Worm (Caenorhabditis elegans) whole organism, L1 larva: ENCODE data around the gene wee-1.1.

ENCODE experiments used
- C04F5.9 ChIP-seq: sonication (generic microtip); optimal IDR thresholded peaks from 2 replicates; lab custom pipeline; 2016; ENCODE audit warnings: missing genetic modification characterization, missing compliant biosample characterization
- C16A3.4 ChIP-seq: fragments of 150-350 bp; optimal IDR thresholded peaks from 2 replicates; lab custom pipeline; 2014; ENCODE audit warnings: missing biosample characterization, missing genetic modification characterization
- F16B12.6 ChIP-seq: fragments of 150-350 bp; optimal IDR thresholded peaks from 2 replicates; lab custom pipeline; 2014; ENCODE audit warnings: missing biosample characterization, missing genetic modification characterization
- aha-1 ChIP-seq: fragments of 150-350 bp; optimal IDR thresholded peaks from 2 replicates; lab custom pipeline; 2014; ENCODE audit warnings: missing biosample characterization, missing genetic modification characterization
- aly-2 ChIP-seq: fragments of 150-350 bp; optimal IDR thresholded peaks from 2 replicates; lab custom pipeline; 2014; ENCODE audit warnings: missing biosample characterization, missing genetic modification characterization
- ama-1 ChIP-seq: fragments of 150-350 bp; optimal IDR thresholded peaks from 2 replicates; lab custom pipeline; 2014
- ceh-63 ChIP-seq: fragments of 200-800 bp; sonication (Bioruptor generic); optimal IDR thresholded peaks from 2 replicates; lab custom pipeline; 2018; ENCODE audit warnings: mild to moderate bottlenecking, missing genetic modification characterization, missing compliant biosample characterization
- ceh-82 ChIP-seq, 3 experiments: fragments of 150-350 bp in 1 of 3; sonication (generic microtip) in 2 of 3; optimal IDR thresholded peaks; 2 replicates each; lab custom pipeline; 2014 to 2017; ENCODE audit warnings: missing biosample characterization in 3 of 3, missing genetic modification characterization in 3 of 3
- dpl-1 ChIP-seq, 3 experiments: fragments of 150-350 bp in 2 of 3; sonication (generic microtip) in 1 of 3; optimal IDR thresholded peaks; 2 replicates each; lab custom pipeline; 2014 to 2017; ENCODE audit warnings: missing biosample characterization in 3 of 3, missing genetic modification characterization in 3 of 3, missing genetic modification reagents in 3 of 3
- efl-1 ChIP-seq, 4 experiments: fragments of 150-350 bp; optimal IDR thresholded peaks in 3 of 4; peaks in 1 of 4; 1 replicate in 1 of 4; 2 replicates in 3 of 4; lab custom pipeline; 2014; ENCODE audit warnings: missing biosample characterization in 2 of 4, missing genetic modification characterization in 2 of 4, missing genetic modification reagents in 2 of 4
- efl-3 ChIP-seq: fragments of 200-800 bp; sonication (Bioruptor generic); optimal IDR thresholded peaks from 2 replicates; lab custom pipeline; 2018; ENCODE audit warnings: mild to moderate bottlenecking, missing genetic modification characterization, missing compliant biosample characterization
- egl-27 ChIP-seq, 2 experiments: fragments of 150-350 bp in 1 of 2; sonication (generic microtip); optimal IDR thresholded peaks; 3 replicates each; lab custom pipeline; 2017 to 2018; ENCODE audit warnings: missing biosample characterization in 2 of 2, missing genetic modification characterization in 2 of 2, missing genetic modification reagents in 2 of 2
- elt-3 ChIP-seq, 6 experiments: fragments of 150-350 bp in 1 of 6; sonication (generic microtip); optimal IDR thresholded peaks; 2 replicates each; lab custom pipeline; 2017 to 2018; ENCODE audit warnings: missing biosample characterization in 6 of 6, missing genetic modification characterization in 6 of 6, inconsistent platforms in 1 of 6
- fos-1 ChIP-seq: fragments of 150-350 bp; optimal IDR thresholded peaks from 2 replicates; lab custom pipeline; 2014; ENCODE audit warnings: missing biosample characterization, missing genetic modification characterization
- grh-1 ChIP-seq: fragments of 200-800 bp; sonication (Bioruptor generic); IDR thresholded peaks from 2 replicates; pipeline ENCODE4 v1.3.6; 2022; ENCODE audit warnings: missing genetic modification reagents, missing genetic modification characterization, missing compliant biosample characterization
- hlh-17 ChIP-seq: fragments of 200-800 bp; sonication (Bioruptor generic); optimal IDR thresholded peaks from 2 replicates; lab custom pipeline; 2018; ENCODE audit warnings: missing genetic modification characterization, mild to moderate bottlenecking, missing compliant biosample characterization, moderate library complexity, borderline replicate concordance
- hlh-4 ChIP-seq: sonication (generic microtip); optimal IDR thresholded peaks from 2 replicates; lab custom pipeline; 2016; ENCODE audit warnings: mild to moderate bottlenecking, missing genetic modification characterization, missing compliant biosample characterization
- irx-1 ChIP-seq: sonication (generic microtip); optimal IDR thresholded peaks from 2 replicates; lab custom pipeline; 2016; ENCODE audit warnings: missing genetic modification characterization, missing compliant biosample characterization
- jun-1 ChIP-seq: fragments of 150-350 bp; optimal IDR thresholded peaks from 2 replicates; lab custom pipeline; 2014; ENCODE audit warnings: missing biosample characterization, missing genetic modification reagents, missing genetic modification characterization
- lin-13 ChIP-seq: fragments of 150-350 bp; optimal IDR thresholded peaks from 2 replicates; lab custom pipeline; 2014; ENCODE audit warnings: missing biosample characterization, missing genetic modification reagents, missing genetic modification characterization
- lin-15B ChIP-seq: fragments of 150-350 bp; sonication (generic microtip); optimal IDR thresholded peaks from 3 replicates; lab custom pipeline; 2014; ENCODE audit warnings: missing biosample characterization, missing genetic modification characterization
- lin-39 ChIP-seq: fragments of 150-350 bp; optimal IDR thresholded peaks from 2 replicates; lab custom pipeline; 2014; ENCODE audit warnings: missing biosample characterization, missing genetic modification reagents, missing genetic modification characterization
- lir-3 ChIP-seq: sonication (generic microtip); optimal IDR thresholded peaks from 2 replicates; lab custom pipeline; 2016; ENCODE audit warnings: mild to moderate bottlenecking, missing genetic modification characterization, moderate library complexity, missing compliant biosample characterization; ENCODE audit not compliant: poor library complexity
- mdl-1 ChIP-seq, 2 experiments: fragments of 150-350 bp; optimal IDR thresholded peaks; 2 replicates each; lab custom pipeline; 2014 to 2017; ENCODE audit warnings: missing biosample characterization in 2 of 2, missing genetic modification characterization in 2 of 2, inconsistent platforms in 1 of 2
- mef-2 ChIP-seq: fragments of 150-350 bp; optimal IDR thresholded peaks from 2 replicates; lab custom pipeline; 2014; ENCODE audit warnings: missing biosample characterization, missing genetic modification characterization
- nhr-11 ChIP-seq: fragments of 150-350 bp; optimal IDR thresholded peaks from 2 replicates; lab custom pipeline; 2014; ENCODE audit warnings: missing biosample characterization, missing genetic modification characterization
- nhr-20 ChIP-seq: sonication (generic microtip); optimal IDR thresholded peaks from 2 replicates; lab custom pipeline; 2016; ENCODE audit warnings: mild to moderate bottlenecking, missing genetic modification characterization, missing compliant biosample characterization
- nhr-28 ChIP-seq: fragments of 150-350 bp; optimal IDR thresholded peaks from 2 replicates; lab custom pipeline; 2014; ENCODE audit warnings: missing biosample characterization, missing genetic modification characterization
- nhr-71 ChIP-seq: sonication (generic microtip); optimal IDR thresholded peaks from 2 replicates; lab custom pipeline; 2016; ENCODE audit warnings: mild to moderate bottlenecking, missing genetic modification characterization, moderate library complexity, missing compliant biosample characterization
- nhr-77 ChIP-seq: fragments of 150-350 bp; optimal IDR thresholded peaks from 2 replicates; lab custom pipeline; 2014; ENCODE audit warnings: missing biosample characterization, missing genetic modification characterization
- nhr-85 ChIP-seq: sonication (generic microtip); peaks from one replicate; lab custom pipeline; 2016; ENCODE audit warnings: missing genetic modification characterization, inconsistent platforms, missing compliant biosample characterization
- nhr-90 ChIP-seq: sonication (generic microtip); optimal IDR thresholded peaks from 2 replicates; lab custom pipeline; 2016; ENCODE audit warnings: mild to moderate bottlenecking, missing genetic modification characterization, missing compliant biosample characterization; ENCODE audit not compliant: poor library complexity
- pag-3 ChIP-seq: sonication (generic microtip); optimal IDR thresholded peaks from 2 replicates; lab custom pipeline; 2017; ENCODE audit warnings: missing genetic modification characterization, mild to moderate bottlenecking, missing compliant biosample characterization, antibody characterized with exemption, borderline replicate concordance; ENCODE audit not compliant: insufficient read depth
- pax-3 ChIP-seq: fragments of 200-800 bp; sonication (Bioruptor generic); optimal IDR thresholded peaks from 2 replicates; lab custom pipeline; 2018; ENCODE audit warnings: mild to moderate bottlenecking, missing genetic modification characterization, moderate library complexity, missing compliant biosample characterization
- pqm-1 ChIP-seq: sonication (generic microtip); optimal IDR thresholded peaks from 3 replicates; lab custom pipeline; 2017; ENCODE audit warnings: missing biosample characterization, missing genetic modification characterization
- snpc-4 ChIP-seq: fragments of 150-350 bp; optimal IDR thresholded peaks from 2 replicates; lab custom pipeline; 2014; ENCODE audit warnings: missing biosample characterization, missing genetic modification characterization
- sptf-1 ChIP-seq: fragments of 150-350 bp; optimal IDR thresholded peaks from 2 replicates; lab custom pipeline; 2014; ENCODE audit warnings: missing biosample characterization, missing genetic modification characterization
- sup-37 ChIP-seq: fragments of 200-800 bp; sonication (Bioruptor generic); optimal IDR thresholded peaks from 2 replicates; lab custom pipeline; 2018; ENCODE audit warnings: mild to moderate bottlenecking, missing genetic modification characterization, missing compliant biosample characterization
- swsn-7 ChIP-seq: sonication (generic microtip); optimal IDR thresholded peaks from 2 replicates; lab custom pipeline; 2016; ENCODE audit warnings: missing genetic modification characterization, missing compliant biosample characterization
- tbx-2 ChIP-seq: sonication (generic microtip); optimal IDR thresholded peaks from 2 replicates; lab custom pipeline; 2016; ENCODE audit warnings: missing genetic modification characterization, missing compliant biosample characterization
- tlp-1 ChIP-seq: fragments of 150-350 bp; optimal IDR thresholded peaks from 2 replicates; lab custom pipeline; 2014; ENCODE audit warnings: missing biosample characterization, missing genetic modification characterization
- unc-98 ChIP-seq: fragments of 200-800 bp; sonication (Bioruptor generic); IDR thresholded peaks from 2 replicates; pipeline ENCODE4 v1.3.6; 2022; ENCODE audit warnings: missing genetic modification characterization, missing compliant biosample characterization
- vab-15 ChIP-seq: sonication (generic microtip); optimal IDR thresholded peaks from 2 replicates; lab custom pipeline; 2017; ENCODE audit warnings: missing genotype, mild to moderate bottlenecking, missing genetic modification characterization, missing compliant biosample characterization
- zip-4 ChIP-seq: fragments of 200-800 bp; sonication (Bioruptor generic); optimal IDR thresholded peaks from 2 replicates; lab custom pipeline; 2018; ENCODE audit warnings: mild to moderate bottlenecking, missing genetic modification characterization, moderate library complexity, missing compliant biosample characterization
- ztf-11 ChIP-seq, 2 experiments: sonication (generic microtip); optimal IDR thresholded peaks; 2 replicates each; lab custom pipeline; 2016 to 2017; ENCODE audit warnings: missing genetic modification characterization in 2 of 2, missing biosample characterization in 1 of 2, missing compliant biosample characterization in 1 of 2

The wee-1.1 gene

DNA sequence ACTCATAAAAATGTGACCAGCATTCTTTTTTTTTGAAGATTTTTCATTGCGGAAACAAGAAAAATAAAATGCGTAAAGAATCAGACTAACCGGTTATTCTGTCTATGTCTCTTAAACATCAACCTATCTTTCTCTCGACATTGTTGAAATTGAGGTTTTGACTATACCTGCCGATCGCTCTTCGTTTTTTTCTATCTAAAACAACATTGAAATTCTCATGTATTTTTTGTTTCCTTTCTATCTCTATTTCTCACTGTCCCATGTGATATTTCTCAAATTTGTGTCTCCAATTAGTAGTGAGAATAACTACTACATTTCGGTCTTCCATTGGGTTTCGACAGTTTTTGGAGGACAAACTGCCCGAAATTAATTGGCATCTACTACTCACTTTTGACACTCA lies 22.5 kb downstream of the wee-1.1 start (continued):
- TF ChIP-seq tlp-1 (tag; lab: Kevin White, UChicago) = no peak
- no peak for TF ChIP-seq pax-3
- TF ChIP-seq lin-15B = no peak
- no peak for TF ChIP-seq vab-15 (tag; lab: Kevin White, UChicago)
- no peak for TF ChIP-seq F16B12.6
- peak; percentile 73 for TF ChIP-seq grh-1 (GFP tag; lab: Robert Waterston, UW)
- TF ChIP-seq irx-1 (tag; lab: Kevin White, UChicago) = no peak
- TF ChIP-seq mdl-1 (tag; optimal IDR thresholded peaks at IDR 0.05; lab: Kevin White, UChicago) = no peak
- no peak for TF ChIP-seq ztf-11 (tag; optimal IDR thresholded peaks at IDR 0.05; lab: Kevin White, UChicago)
- no peak for TF ChIP-seq lin-13
- no peak for TF ChIP-seq aly-2 (tag; lab: Kevin White, UChicago)
- no peak for TF ChIP-seq pqm-1
- TF ChIP-seq ceh-82 (tag; optimal IDR thresholded peaks at IDR 0.05; lab: Kevin White, UChicago) = no peak
- no peak for TF ChIP-seq lin-39 (tag; lab: Kevin White, UChicago)
- no peak for TF ChIP-seq sup-37 (GFP tag; lab: Kevin White, UChicago)
- TF ChIP-seq efl-3 = no peak
- TF ChIP-seq unc-98 (GFP tag; lab: Robert Waterston, UW) = no peak
- no peak for TF ChIP-seq zip-4 (GFP tag; lab: Kevin White, UChicago)
- TF ChIP-seq nhr-85 (tag; lab: Kevin White, UChicago) = peak; percentile 94
- TF ChIP-seq sptf-1 (tag; lab: Kevin White, UChicago) = no peak
- no peak for TF ChIP-seq nhr-28
- no peak for TF ChIP-seq nhr-90 (tag; lab: Kevin White, UChicago)
- no peak for TF ChIP-seq nhr-77 (tag; lab: Kevin White, UChicago)
- no peak for TF ChIP-seq ceh-63 (GFP tag; lab: Kevin White, UChicago)
- TF ChIP-seq lir-3 = no peak
- TF ChIP-seq mef-2 (tag; lab: Kevin White, UChicago) = no peak
- no peak for TF ChIP-seq C04F5.9 (tag; lab: Kevin White, UChicago)
- no peak for TF ChIP-seq dpl-1 (GFP tag; optimal IDR thresholded peaks at IDR 0.05; lab: Kevin White, UChicago)
- TF ChIP-seq snpc-4 = no peak
- no peak for TF ChIP-seq ama-1
- TF ChIP-seq aha-1 (tag; lab: Kevin White, UChicago) = no peak
- TF ChIP-seq nhr-20 = peak; percentile 69
- TF ChIP-seq tbx-2 (tag; lab: Kevin White, UChicago) = peak; percentile 12
- no peak for TF ChIP-seq jun-1 (tag; lab: Kevin White, UChicago)
- TF ChIP-seq efl-1 (optimal IDR thresholded peaks at IDR 0.05; lab: Kevin White, UChicago) = no peak
- peak in 1 of 2 experiments; percentile 56 for TF ChIP-seq efl-1 (GFP tag; optimal IDR thresholded peaks at IDR 0.05 in 1 of 2; lab: Kevin White, UChicago)
- peak; percentile 47 for TF ChIP-seq nhr-71 (tag; lab: Kevin White, UChicago)
- TF ChIP-seq fos-1 (tag; lab: Kevin White, UChicago) = no peak
- TF ChIP-seq elt-3 (tag; optimal IDR thresholded peaks at IDR 0.05; lab: Kevin White, UChicago) = peak in 2 of 6 experiments; percentile 9 to 34
- no peak for TF ChIP-seq swsn-7 (tag; lab: Kevin White, UChicago)

ce11 chrII:9559929-9560328 lies 23.4 kb downstream of the wee-1.1 start, which contains the start of gene F35H8.4:
F35H8.4 (minus strand) TSS chrII:9560029.
- no peak for TF ChIP-seq hlh-17 (GFP tag; lab: Kevin White, UChicago)
- no peak for TF ChIP-seq hlh-4 (tag; lab: Kevin White, UChicago)
- no peak for TF ChIP-seq egl-27 (tag; optimal IDR thresholded peaks at IDR 0.05; lab: Kevin White, UChicago)
- TF ChIP-seq nhr-11 = no peak
- TF ChIP-seq C16A3.4 (tag; lab: Kevin White, UChicago) = no peak
- TF ChIP-seq efl-1 (optimal IDR thresholded peaks at IDR 0.05; lab: Kevin White, UChicago) = no peak
- peak in 1 of 2 experiments; percentile 55 for TF ChIP-seq efl-1 (GFP tag; optimal IDR thresholded peaks at IDR 0.05 in 1 of 2; lab: Kevin White, UChicago)
- no peak for TF ChIP-seq pag-3
